Worm (Caenorhabditis elegans) whole organism, young adult: ENCODE data around the gene crls-1.

Experiments used
- B0336.3 ChIP-seq: fragments of 200-800 bp; sonication (Bioruptor generic); IDR thresholded peaks from 2 replicates; pipeline ENCODE4 v1.3.6; 2022; ENCODE audit warnings: missing genetic modification characterization, missing compliant biosample characterization
- F10E7.11 ChIP-seq: sonication (generic microtip); optimal IDR thresholded peaks from 2 replicates; lab custom pipeline; 2017; ENCODE audit warnings: mild to moderate bottlenecking, missing genetic modification characterization, moderate library complexity, missing compliant biosample characterization
- F57C9.4 ChIP-seq: sonication (generic microtip); optimal IDR thresholded peaks from 2 replicates; lab custom pipeline; 2017; ENCODE audit warnings: mild to moderate bottlenecking, missing genetic modification characterization, missing compliant biosample characterization
- Y53G8AR.9 ChIP-seq: fragments of 200-800 bp; sonication (Bioruptor generic); conservative IDR thresholded peaks from 2 replicates; pipeline ENCODE4 v1.3.6; 2022; ENCODE audit warnings: missing genetic modification reagents, missing genetic modification characterization, missing compliant biosample characterization
- Y67H2A.10 ChIP-seq: fragments of 200-800 bp; sonication (Bioruptor generic); conservative IDR thresholded peaks from 2 replicates; pipeline ENCODE4 v1.3.6; 2022; ENCODE audit warnings: missing genetic modification reagents, missing genetic modification characterization, missing compliant biosample characterization
- Y79H2A.3 ChIP-seq: fragments of 200-800 bp; sonication (Bioruptor generic); conservative IDR thresholded peaks from 2 replicates; pipeline ENCODE4 v1.3.6; 2022; ENCODE audit warnings: missing genetic modification reagents, missing genetic modification characterization, missing compliant biosample characterization
- ZK185.1 ChIP-seq: sonication (generic microtip); optimal IDR thresholded peaks from 2 replicates; lab custom pipeline; 2016; ENCODE audit warnings: mild to moderate bottlenecking, missing genetic modification characterization, missing compliant biosample characterization; ENCODE audit not compliant: poor library complexity, severe bottlenecking
- attf-5 ChIP-seq: fragments of 200-800 bp; sonication (Bioruptor generic); optimal IDR thresholded peaks from 2 replicates; lab custom pipeline; 2018; ENCODE audit warnings: mild to moderate bottlenecking, missing genetic modification characterization, missing compliant biosample characterization
- ceh-100 ChIP-seq: fragments of 200-800 bp; sonication (Bioruptor generic); IDR thresholded peaks from 2 replicates; pipeline ENCODE4 v1.3.6; 2022; ENCODE audit warnings: missing genetic modification reagents, missing genetic modification characterization, missing compliant biosample characterization
- ceh-91 ChIP-seq: fragments of 200-800 bp; sonication (Bioruptor generic); IDR thresholded peaks from 2 replicates; pipeline ENCODE4 v1.3.6; 2022; ENCODE audit warnings: missing genetic modification reagents, missing genetic modification characterization, missing compliant biosample characterization
- dox-1 ChIP-seq: fragments of 200-800 bp; sonication (Bioruptor generic); IDR thresholded peaks from 2 replicates; pipeline ENCODE4 v1.3.6; 2022; ENCODE audit warnings: missing genetic modification reagents, missing genetic modification characterization, missing compliant biosample characterization
- dpl-1 ChIP-seq: fragments of 150-350 bp; optimal IDR thresholded peaks from 2 replicates; lab custom pipeline; 2014; ENCODE audit warnings: missing biosample characterization, missing genetic modification reagents, missing genetic modification characterization
- efl-1 ChIP-seq: fragments of 150-350 bp; optimal IDR thresholded peaks from 2 replicates; lab custom pipeline; 2014; ENCODE audit warnings: missing biosample characterization, missing genetic modification reagents, missing genetic modification characterization
- ekl-4 ChIP-seq: fragments of 200-800 bp; sonication (Bioruptor generic); IDR thresholded peaks from 2 replicates; pipeline ENCODE4 v1.3.6; 2022; ENCODE audit warnings: missing genetic modification reagents, missing genetic modification characterization, missing compliant biosample characterization
- him-1 ChIP-seq: sonication (generic microtip); optimal IDR thresholded peaks from 2 replicates; lab custom pipeline; 2016; ENCODE audit warnings: missing genotype, missing genetic modification reagents, missing genetic modification characterization, missing compliant biosample characterization
- hlh-26 ChIP-seq: fragments of 200-800 bp; sonication (Bioruptor generic); conservative IDR thresholded peaks from 2 replicates; pipeline ENCODE4 v1.3.6; 2022; ENCODE audit warnings: missing genetic modification reagents, missing genetic modification characterization, missing compliant biosample characterization
- hsf-1 ChIP-seq: fragments of 200-800 bp; sonication (Bioruptor generic); IDR thresholded peaks from 2 replicates; pipeline ENCODE4 v1.3.6; 2022; ENCODE audit warnings: missing genetic modification reagents, missing genetic modification characterization, missing compliant biosample characterization
- lag-1 ChIP-seq: fragments of 200-800 bp; sonication (Bioruptor generic); IDR thresholded peaks from 2 replicates; pipeline ENCODE4 v1.3.6; 2022; ENCODE audit warnings: missing genetic modification reagents, missing genetic modification characterization, missing compliant biosample characterization
- let-526 ChIP-seq: fragments of 200-800 bp; sonication (Bioruptor generic); IDR thresholded peaks from 2 replicates; pipeline ENCODE4 v1.3.6; 2022; ENCODE audit warnings: missing genetic modification reagents, missing genetic modification characterization, missing compliant biosample characterization
- lir-1 ChIP-seq: fragments of 200-800 bp; sonication (Bioruptor generic); conservative IDR thresholded peaks from 2 replicates; pipeline ENCODE4 v1.3.6; 2022; ENCODE audit warnings: missing genetic modification reagents, missing genetic modification characterization, missing compliant biosample characterization
- lsl-1 ChIP-seq: fragments of 200-800 bp; sonication (Bioruptor generic); optimal IDR thresholded peaks from 2 replicates; lab custom pipeline; 2018; ENCODE audit warnings: mild to moderate bottlenecking, missing genetic modification characterization, moderate library complexity, missing compliant biosample characterization
- madf-10 ChIP-seq: sonication (generic microtip); optimal IDR thresholded peaks from 2 replicates; lab custom pipeline; 2016; ENCODE audit warnings: mild to moderate bottlenecking, missing genetic modification characterization, missing compliant biosample characterization
- madf-6 ChIP-seq: fragments of 200-800 bp; sonication (Bioruptor generic); IDR thresholded peaks from 2 replicates; pipeline ENCODE4 v1.3.6; 2022; ENCODE audit warnings: missing genetic modification reagents, missing genetic modification characterization, missing compliant biosample characterization
- mcd-1 ChIP-seq: fragments of 200-800 bp; sonication (Bioruptor generic); IDR thresholded peaks from 2 replicates; pipeline ENCODE4 v1.3.6; 2022; ENCODE audit warnings: missing genetic modification reagents, missing genetic modification characterization, missing compliant biosample characterization
- nhr-80 ChIP-seq: sonication (generic microtip); optimal IDR thresholded peaks from 2 replicates; lab custom pipeline; 2016; ENCODE audit warnings: missing genetic modification characterization, missing compliant biosample characterization
- snpc-3.4 ChIP-seq: sonication (generic microtip); optimal IDR thresholded peaks from 2 replicates; lab custom pipeline; 2017; ENCODE audit warnings: missing genetic modification characterization, mild to moderate bottlenecking, missing compliant biosample characterization, antibody characterized with exemption, moderate library complexity, missing genotype, missing genetic modification reagents
- somi-1 ChIP-seq: fragments of 200-800 bp; sonication (Bioruptor generic); optimal IDR thresholded peaks from 2 replicates; lab custom pipeline; 2018; ENCODE audit warnings: mild to moderate bottlenecking, missing genetic modification characterization, missing compliant biosample characterization
- ztf-25 ChIP-seq: fragments of 200-800 bp; sonication (Bioruptor generic); IDR thresholded peaks from 2 replicates; pipeline ENCODE4 v1.3.6; 2022; ENCODE audit warnings: missing genetic modification reagents, missing genetic modification characterization, missing compliant biosample characterization
- ztf-28 ChIP-seq: fragments of 200-800 bp; sonication (Bioruptor generic); IDR thresholded peaks from 2 replicates; pipeline ENCODE4 v1.3.6; 2022; ENCODE audit warnings: missing genetic modification reagents, missing genetic modification characterization, missing compliant biosample characterization

crls-1 gene

DNA sequence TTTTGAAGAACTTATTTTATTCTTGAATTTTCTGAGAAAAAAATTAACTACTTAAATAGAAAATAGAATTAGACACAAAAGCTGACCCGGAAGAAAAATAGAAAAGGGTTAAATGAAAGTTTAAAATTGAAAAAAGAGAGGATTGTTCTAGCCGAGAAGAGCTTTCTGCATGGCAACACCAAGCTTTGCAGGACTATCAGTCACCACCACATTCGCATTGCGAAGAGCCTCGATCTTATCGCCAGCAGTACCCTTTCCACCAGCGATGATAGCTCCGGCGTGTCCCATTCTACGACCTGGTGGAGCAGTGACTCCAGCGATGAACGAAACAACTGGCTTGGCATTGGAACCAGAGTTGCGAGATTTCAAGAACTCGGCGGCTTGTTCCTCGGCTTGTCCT is 9.6 kb downstream of the crls-1 start:
- TF ChIP-seq Y67H2A.10, result no peak
- 0 out of 2 replicates have a peak, but pooled peaks have one; percentile 27 for TF ChIP-seq dox-1 (GFP tag; lab: Robert Waterston, UW)
- peak; percentile 30; the same call in 1 of the 2 replicates for TF ChIP-seq madf-6 (GFP tag; lab: Robert Waterston, UW)
- TF ChIP-seq ekl-4 (GFP tag; lab: Robert Waterston, UW), result peak; percentile 57; the same call in 1 of the 2 replicates
- peak; percentile 45; the same call in 1 of the 2 replicates for TF ChIP-seq hsf-1 (GFP tag; lab: Robert Waterston, UW)
- 0 out of 2 replicates have a peak, but pooled peaks have one; percentile 62 for TF ChIP-seq Y53G8AR.9
- TF ChIP-seq ztf-28 (GFP tag; lab: Robert Waterston, UW), result 0 out of 2 replicates have a peak, but pooled peaks have one; percentile 57
- TF ChIP-seq F10E7.11, result peak; percentile 20
- no peak for TF ChIP-seq lir-1 (GFP tag; lab: Robert Waterston, UW)
- TF ChIP-seq ceh-91 (GFP tag; lab: Robert Waterston, UW), result 0 out of 2 replicates have a peak, but pooled peaks have one; percentile 9
- no peak for TF ChIP-seq hlh-26 (GFP tag; lab: Robert Waterston, UW)
- TF ChIP-seq B0336.3, result peak; percentile 46; the same call in 1 of the 2 replicates
- TF ChIP-seq Y79H2A.3 (GFP tag; lab: Robert Waterston, UW), result 0 out of 2 replicates have a peak, but pooled peaks have one; percentile 49
- TF ChIP-seq ceh-100 (GFP tag; lab: Robert Waterston, UW), result peak; percentile 44; the same call in 1 of the 2 replicates
- TF ChIP-seq mcd-1 (GFP tag; lab: Robert Waterston, UW), result 0 out of 2 replicates have a peak, but pooled peaks have one; percentile 36
- TF ChIP-seq him-1 (tag; lab: Kevin White, UChicago), result peak; percentile 39

DNA sequence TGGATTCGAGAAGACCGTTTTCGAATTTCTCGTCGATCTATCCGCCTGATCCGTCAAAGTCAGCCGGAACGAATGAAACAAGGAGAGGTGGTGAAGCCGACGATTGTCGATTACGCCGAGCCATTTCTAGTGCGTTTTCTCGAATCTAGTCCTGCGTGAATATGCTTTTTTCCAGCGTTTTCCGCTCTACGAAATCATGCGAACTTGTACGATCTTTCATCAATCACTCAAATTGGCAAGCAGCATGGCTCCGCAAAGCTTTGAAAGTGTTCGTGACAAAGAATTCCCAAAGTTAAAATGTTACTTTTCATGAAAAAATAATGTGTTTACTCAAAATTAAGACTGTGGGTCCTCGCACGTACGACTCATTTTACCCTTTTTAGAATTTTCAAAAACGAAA is 12.8 kb downstream of the crls-1 start:
- TF ChIP-seq lag-1 (0 out of 2 replicates have a peak, but pooled peaks have one; percentile 40), ztf-25 (no peak)

DNA sequence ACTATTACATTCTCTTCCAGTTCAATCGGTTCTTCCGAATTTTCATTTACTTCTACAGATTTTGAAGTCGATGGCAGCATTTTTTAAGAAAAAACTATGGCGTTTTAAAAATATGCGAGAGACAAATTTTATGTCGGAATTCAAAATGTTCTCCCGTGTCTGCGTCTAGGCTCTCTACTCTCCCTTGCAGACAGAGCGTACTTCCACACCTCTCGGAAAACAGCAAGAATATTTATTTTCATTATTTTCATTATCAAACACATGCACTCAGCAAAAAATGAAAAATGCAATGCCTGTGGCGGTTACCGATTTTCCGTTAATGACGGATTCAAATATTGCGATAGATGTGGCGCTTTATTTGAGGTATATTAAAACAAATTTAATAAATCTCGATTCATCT is 14.2 kb downstream of the crls-1 start, which contains the start of the genes ztf-18 and F23H11.2:
TSS of gene ztf-18 (minus strand) at position 188 of the 400 bp plus-strand sequence.
TSS of gene F23H11.2 (plus strand) at position 223 of the 400 bp plus-strand sequence.
- TF ChIP-seq let-526 (GFP tag; lab: Robert Waterston, UW) (no peak), F57C9.4 (tag; lab: Kevin White, UChicago) (no peak), ZK185.1 (no peak), hlh-26 (GFP tag; lab: Robert Waterston, UW) (no peak)
- TF ChIP-seq, all 124 proteins: peak for 0

DNA sequence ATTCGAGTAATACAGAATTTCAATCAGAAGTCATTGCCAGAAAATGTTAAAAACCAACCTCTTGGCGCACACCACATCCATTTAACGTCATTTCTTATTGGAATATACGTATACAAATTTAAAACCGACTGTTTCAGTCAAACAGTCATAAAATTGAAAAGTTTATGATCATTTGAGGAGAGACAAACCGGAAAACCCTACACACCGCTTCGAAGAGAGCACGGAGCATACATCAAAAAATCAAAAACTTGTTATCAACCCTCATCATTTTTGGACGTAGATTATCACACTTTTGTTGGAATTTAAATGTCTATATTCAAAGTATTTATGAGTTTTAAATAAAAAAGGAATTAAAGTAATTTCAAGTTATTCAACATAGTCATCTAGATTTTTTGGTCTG is 18.7 kb downstream of the crls-1 start, which contains the start of gene T24C4.10:
TSS of gene T24C4.10 (minus strand) at position 230 of the 400 bp plus-strand sequence.
- TF ChIP-seq snpc-3.4 (tag; lab: Kevin White, UChicago) (peak; percentile 27), nhr-80 (tag; lab: Kevin White, UChicago) (peak; percentile 76), madf-10 (tag; lab: Kevin White, UChicago) (no peak), dpl-1 (GFP tag; lab: Kevin White, UChicago) (no peak)

DNA sequence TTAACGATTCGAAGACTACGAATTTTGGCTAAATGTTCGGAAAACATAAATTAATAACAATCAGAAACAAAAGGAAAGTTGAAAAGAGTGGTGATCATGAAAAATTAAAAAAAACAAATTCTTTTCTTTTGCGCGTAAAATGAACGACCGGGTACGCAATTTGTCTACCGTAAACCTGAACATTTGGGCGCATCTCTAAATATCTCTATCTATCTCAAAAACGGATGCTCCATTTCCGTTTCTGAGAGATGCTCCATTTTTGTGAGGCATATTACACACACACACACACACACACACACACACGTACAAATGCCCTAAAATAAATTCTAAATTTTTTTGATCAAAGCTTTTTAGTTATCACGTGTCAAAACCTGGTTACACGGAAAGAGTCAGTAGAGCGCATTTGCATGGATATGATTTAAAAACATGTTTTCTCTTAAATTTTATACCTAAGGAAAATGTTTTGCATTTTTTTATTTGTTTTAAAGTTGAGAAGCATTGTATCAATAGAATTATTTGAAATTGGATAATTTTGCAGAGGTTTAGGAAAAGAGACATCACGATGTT is 20.6 kb downstream of the crls-1 start:
- TF ChIP-seq Y67H2A.10, result no peak
- TF ChIP-seq efl-1 (GFP tag; lab: Kevin White, UChicago), result peak; percentile 10
- TF ChIP-seq attf-5 (GFP tag; lab: Kevin White, UChicago), result peak; percentile 30
- TF ChIP-seq lir-1 (GFP tag; lab: Robert Waterston, UW), result no peak
- TF ChIP-seq lsl-1 (GFP tag; lab: Kevin White, UChicago), result peak; percentile 64
- no peak for TF ChIP-seq somi-1 (GFP tag; lab: Kevin White, UChicago)
- TF ChIP-seq, all 124 proteins: peak for 3
